Worm (Caenorhabditis elegans): ENCODE data around the gene ZK1307.8.

ZK1307.8 gene

DNA sequence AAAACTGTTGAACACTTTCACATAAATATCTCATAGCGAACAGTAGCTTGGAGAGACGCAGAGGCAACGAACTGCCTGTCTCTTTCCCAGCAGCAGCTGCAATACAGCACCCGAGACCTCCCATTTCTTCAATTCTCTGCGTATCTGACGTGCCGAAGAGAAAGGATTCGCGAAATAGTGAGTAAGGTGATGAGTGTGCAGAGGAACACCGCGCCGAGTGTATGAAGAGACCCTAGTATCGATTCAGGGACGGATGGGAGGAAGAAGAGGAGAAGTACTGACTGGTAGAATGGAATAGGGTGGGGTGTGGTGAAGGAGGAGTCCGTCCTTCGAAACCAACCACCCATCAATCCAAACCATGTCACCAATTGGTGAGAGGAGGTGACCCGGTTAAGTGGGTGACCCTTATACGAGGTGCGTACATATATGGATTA, 21.7 kb downstream of the ZK1307.8 start (continued):
- TF ChIP-seq egrh-3 (GFP tag; IDR thresholded peaks at IDR 0.05) (peak; percentile 46; the same call in 1 of the 2 replicates), Y53G8AR.9 (GFP tag; conservative IDR thresholded peaks at IDR 0.05) (no peak), gei-17 (GFP tag; optimal IDR thresholded peaks at IDR 0.05) (peak; percentile 18), bed-1 (GFP tag; IDR thresholded peaks at IDR 0.05) (no peak), snpc-4 (GFP tag; optimal IDR thresholded peaks at IDR 0.05) (no peak), snpc-4 (tag; optimal IDR thresholded peaks at IDR 0.05) (peak in 2 of 4 experiments; percentile 4 to 35), die-1 (tag; optimal IDR thresholded peaks at IDR 0.05) (no peak), K11D2.4 (GFP tag; IDR thresholded peaks at IDR 0.05) (0 out of 2 replicates have a peak, but pooled peaks have one; percentile 42), rcor-1 (GFP tag; IDR thresholded peaks at IDR 0.05) (peak; percentile 65; the same call in 1 of the 2 replicates), ztf-18 (tag; optimal IDR thresholded peaks at IDR 0.05) (no peak), nhr-90 (tag; optimal IDR thresholded peaks at IDR 0.05) (no peak), Y56A3A.18 (GFP tag; IDR thresholded peaks at IDR 0.05) (no peak), lir-1 (GFP tag; conservative IDR thresholded peaks at IDR 0.05) (no peak), madf-3 (GFP tag; IDR thresholded peaks at IDR 0.05) (no peak), him-1 (tag; optimal IDR thresholded peaks at IDR 0.05) (no peak), mcd-1 (GFP tag; IDR thresholded peaks at IDR 0.05) (peak; percentile 60), D2030.7 (GFP tag; IDR thresholded peaks at IDR 0.05) (no peak), ztf-22 (GFP tag; optimal IDR thresholded peaks at IDR 0.05) (no peak), let-526 (GFP tag; IDR thresholded peaks at IDR 0.05) (no peak), hlh-12 (tag; optimal IDR thresholded peaks at IDR 0.05) (no peak), cebp-1 (GFP tag; IDR thresholded peaks at IDR 0.05) (no peak), cebp-1 (tag; optimal IDR thresholded peaks at IDR 0.05) (peak; percentile 64), hlh-26 (GFP tag; conservative IDR thresholded peaks at IDR 0.05) (no peak), lin-54 (GFP tag; optimal IDR thresholded peaks at IDR 0.05) (peak; percentile 37), unc-62 (GFP tag; optimal IDR thresholded peaks at IDR 0.05) (peak; percentile 7), nhr-120 (GFP tag; IDR thresholded peaks at IDR 0.05) (no peak), rec-8 (tag; optimal IDR thresholded peaks at IDR 0.05) (no peak), F39B2.1 (GFP tag; IDR thresholded peaks at IDR 0.05) (no peak), lsl-1 (GFP tag; optimal IDR thresholded peaks at IDR 0.05) (no peak), dpl-1 (GFP tag; optimal IDR thresholded peaks at IDR 0.05) (no peak), lin-26 (GFP tag; IDR thresholded peaks at IDR 0.05) (peak; percentile 68; the same call in 1 of the 2 replicates), nfyb-1 (GFP tag; IDR thresholded peaks at IDR 0.05) (peak; percentile 64; the same call in 1 of the 2 replicates), F10E7.11 (tag; optimal IDR thresholded peaks at IDR 0.05) (no peak), zfh-2 (GFP tag; conservative IDR thresholded peaks at IDR 0.05) (peak; percentile 91), mel-28 (tag; optimal IDR thresholded peaks at IDR 0.05; ENCODE audit: borderline replicate concordance) (no peak), Y53F4B.3 (GFP tag; IDR thresholded peaks at IDR 0.05) (no peak), egl-44 (GFP tag; IDR thresholded peaks at IDR 0.05) (no peak), ZK185.1 (tag; optimal IDR thresholded peaks at IDR 0.05; ENCODE audit: poor library complexity, severe bottlenecking) (no peak), B0035.1 (tag; optimal IDR thresholded peaks at IDR 0.05) (no peak), cebp-2 (GFP tag; IDR thresholded peaks at IDR 0.05) (no peak), ztf-25 (GFP tag; IDR thresholded peaks at IDR 0.05) (no peak), madf-6 (GFP tag; IDR thresholded peaks at IDR 0.05) (no peak), lsy-27 (tag; optimal IDR thresholded peaks at IDR 0.05; ENCODE audit: borderline replicate concordance, insufficient read depth) (no peak), efl-1 (GFP tag; optimal IDR thresholded peaks at IDR 0.05) (no peak), dox-1 (GFP tag; IDR thresholded peaks at IDR 0.05) (peak; percentile 58; the same call in 1 of the 2 replicates), K12H6.12 (tag; optimal IDR thresholded peaks at IDR 0.05) (peak; percentile 61), attf-3 (GFP tag; conservative IDR thresholded peaks at IDR 0.05) (peak; percentile 26; the same call in 1 of the 2 replicates), sdz-38 (tag; optimal IDR thresholded peaks at IDR 0.05) (no peak), ekl-4 (GFP tag; IDR thresholded peaks at IDR 0.05) (no peak)
